Worm (Caenorhabditis elegans) whole organism, L4 larva: Measurements from ENCODE around the gene elo-3.

ENCODE experiments used
- D1046.2 ChIP-seq: fragments of 200-800 bp; sonication (Bioruptor generic); IDR thresholded peaks from 2 replicates; pipeline ENCODE4 v1.3.6; 2022; ENCODE audit warnings: missing genetic modification characterization, missing compliant biosample characterization
- F26F4.8 ChIP-seq: fragments of 200-800 bp; sonication (Bioruptor generic); conservative IDR thresholded peaks from 2 replicates; pipeline ENCODE4 v1.3.6; 2022; ENCODE audit warnings: missing genetic modification characterization, missing compliant biosample characterization
- ceh-28 ChIP-seq: fragments of 150-350 bp; optimal IDR thresholded peaks from 2 replicates; lab custom pipeline; 2014; ENCODE audit warnings: missing biosample characterization, missing genetic modification reagents, missing genetic modification characterization
- ceh-32 ChIP-seq: sonication (generic microtip); optimal IDR thresholded peaks from 2 replicates; lab custom pipeline; 2016; ENCODE audit warnings: mild to moderate bottlenecking, missing genetic modification characterization, missing compliant biosample characterization; ENCODE audit not compliant: poor library complexity
- ceh-62 ChIP-seq: sonication (generic microtip); optimal IDR thresholded peaks from 2 replicates; lab custom pipeline; 2017; ENCODE audit warnings: missing biosample characterization, missing genetic modification characterization
- ctbp-1 ChIP-seq: fragments of 200-800 bp; sonication (Bioruptor generic); IDR thresholded peaks from 2 replicates; pipeline ENCODE4 v1.3.6; 2022; ENCODE audit warnings: missing genetic modification reagents, missing genetic modification characterization, missing compliant biosample characterization
- daf-16 ChIP-seq, 3 experiments: sonication (generic microtip); optimal IDR thresholded peaks; 2 replicates each; lab custom pipeline; 2016 to 2017; ENCODE audit warnings: missing genetic modification characterization in 3 of 3, missing genetic modification reagents in 3 of 3, mild to moderate bottlenecking in 2 of 3, missing compliant biosample characterization in 2 of 3, missing biosample characterization in 1 of 3, moderate library complexity in 1 of 3
- duxl-1 ChIP-seq: sonication (generic microtip); optimal IDR thresholded peaks from 2 replicates; lab custom pipeline; 2016; ENCODE audit warnings: mild to moderate bottlenecking, missing genetic modification characterization, moderate library complexity, missing compliant biosample characterization; ENCODE audit not compliant: poor library complexity
- egl-27 ChIP-seq: sonication (generic microtip); optimal IDR thresholded peaks from 3 replicates; lab custom pipeline; 2017; ENCODE audit warnings: missing biosample characterization, missing genetic modification reagents, missing genetic modification characterization
- fos-1 ChIP-seq: fragments of 150-350 bp; optimal IDR thresholded peaks from 2 replicates; lab custom pipeline; 2014; ENCODE audit warnings: missing biosample characterization, missing genetic modification characterization
- gei-8 ChIP-seq: fragments of 200-800 bp; sonication (Bioruptor generic); optimal IDR thresholded peaks from 2 replicates; lab custom pipeline; 2018; ENCODE audit warnings: mild to moderate bottlenecking, missing genetic modification characterization, missing compliant biosample characterization
- lin-38 ChIP-seq: fragments of 200-800 bp; sonication (Bioruptor generic); IDR thresholded peaks from 2 replicates; pipeline ENCODE4 v1.3.6; 2022; ENCODE audit warnings: missing genetic modification reagents, missing genetic modification characterization, missing compliant biosample characterization
- lir-3 ChIP-seq: sonication (generic microtip); optimal IDR thresholded peaks from 2 replicates; lab custom pipeline; 2016; ENCODE audit warnings: mild to moderate bottlenecking, missing genetic modification characterization, missing compliant biosample characterization
- mep-1 ChIP-seq: fragments of 150-350 bp; sonication (generic microtip); optimal IDR thresholded peaks from 3 replicates; lab custom pipeline; 2014; ENCODE audit warnings: missing biosample characterization, missing genetic modification characterization
- mes-2 ChIP-seq: sonication (generic microtip); optimal IDR thresholded peaks from 2 replicates; lab custom pipeline; 2016; ENCODE audit warnings: missing genotype, mild to moderate bottlenecking, missing genetic modification characterization, missing compliant biosample characterization; ENCODE audit not compliant: poor library complexity, severe bottlenecking
- nhr-111 ChIP-seq: fragments of 200-800 bp; sonication (Bioruptor generic); optimal IDR thresholded peaks from 2 replicates; lab custom pipeline; 2018; ENCODE audit warnings: mild to moderate bottlenecking, missing genetic modification characterization, missing compliant biosample characterization
- nhr-237 ChIP-seq: sonication (generic microtip); optimal IDR thresholded peaks from 2 replicates; lab custom pipeline; 2017; ENCODE audit warnings: missing biosample characterization, missing genetic modification characterization
- nhr-25 ChIP-seq: sonication (generic microtip); optimal IDR thresholded peaks from 2 replicates; lab custom pipeline; 2017; ENCODE audit warnings: missing genetic modification characterization, mild to moderate bottlenecking, missing compliant biosample characterization, antibody characterized with exemption, moderate library complexity, borderline replicate concordance; ENCODE audit not compliant: insufficient read depth
- nhr-28 ChIP-seq: fragments of 150-350 bp; optimal IDR thresholded peaks from 2 replicates; lab custom pipeline; 2014; ENCODE audit warnings: missing biosample characterization, missing genetic modification characterization
- pqm-1 ChIP-seq: sonication (generic microtip); optimal IDR thresholded peaks from 2 replicates; lab custom pipeline; 2017; ENCODE audit warnings: missing biosample characterization, missing genetic modification characterization
- skn-1 ChIP-seq: fragments of 150-350 bp; optimal IDR thresholded peaks from 2 replicates; lab custom pipeline; 2014; ENCODE audit warnings: missing biosample characterization, missing genetic modification characterization
- snpc-4 ChIP-seq: fragments of 150-350 bp; optimal IDR thresholded peaks from 2 replicates; lab custom pipeline; 2014; ENCODE audit warnings: missing biosample characterization, missing genetic modification characterization
- tag-97 ChIP-seq: fragments of 200-800 bp; sonication (Bioruptor generic); IDR thresholded peaks from 2 replicates; pipeline ENCODE4 v1.3.6; 2022; ENCODE audit warnings: missing genetic modification characterization, missing compliant biosample characterization
- unc-39 ChIP-seq: sonication (generic microtip); optimal IDR thresholded peaks from 2 replicates; lab custom pipeline; 2017; ENCODE audit warnings: missing biosample characterization, missing genetic modification characterization
- zip-11 ChIP-seq: fragments of 200-800 bp; sonication (Bioruptor generic); IDR thresholded peaks from 2 replicates; pipeline ENCODE4 v1.3.6; 2022; ENCODE audit warnings: missing genetic modification characterization, missing compliant biosample characterization

Gene elo-3

DNA sequence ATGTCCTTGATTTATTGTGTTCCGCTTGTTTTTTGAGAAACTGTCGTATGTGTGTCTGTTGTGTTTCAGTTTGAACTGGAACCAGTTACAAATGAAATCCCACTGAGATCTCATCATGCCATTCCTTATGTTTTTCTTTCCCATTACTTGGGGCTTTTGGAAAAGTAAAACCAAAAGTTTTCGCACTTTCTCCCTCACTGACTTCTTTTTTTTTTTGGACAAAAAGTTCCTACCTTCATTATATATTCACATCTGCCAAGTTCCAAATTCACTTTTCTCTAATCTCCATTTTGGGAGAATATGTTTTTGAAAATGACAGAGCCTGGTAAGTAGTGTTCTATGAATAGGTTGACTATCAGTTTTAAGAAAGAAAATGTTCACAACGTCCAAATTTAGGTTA is 39.1 kb downstream of the elo-3 start, which contains the start of gene C06E4.2:
TSS of gene C06E4.2 (plus strand) at position 301 of the 400 bp plus-strand sequence.
- TF ChIP-seq mes-2 (tag; lab: Kevin White, UChicago) (no peak), ceh-28 (no peak), egl-27 (tag; lab: Kevin White, UChicago) (no peak), ceh-32 (tag; lab: Kevin White, UChicago) (no peak), unc-39 (tag; lab: Kevin White, UChicago) (no peak), fos-1 (no peak), nhr-237 (tag; lab: Kevin White, UChicago) (no peak), ctbp-1 (GFP tag; lab: Robert Waterston, UW) (no peak), nhr-25 (no peak), skn-1 (no peak), ceh-62 (tag; lab: Kevin White, UChicago) (no peak), F26F4.8 (no peak)

DNA sequence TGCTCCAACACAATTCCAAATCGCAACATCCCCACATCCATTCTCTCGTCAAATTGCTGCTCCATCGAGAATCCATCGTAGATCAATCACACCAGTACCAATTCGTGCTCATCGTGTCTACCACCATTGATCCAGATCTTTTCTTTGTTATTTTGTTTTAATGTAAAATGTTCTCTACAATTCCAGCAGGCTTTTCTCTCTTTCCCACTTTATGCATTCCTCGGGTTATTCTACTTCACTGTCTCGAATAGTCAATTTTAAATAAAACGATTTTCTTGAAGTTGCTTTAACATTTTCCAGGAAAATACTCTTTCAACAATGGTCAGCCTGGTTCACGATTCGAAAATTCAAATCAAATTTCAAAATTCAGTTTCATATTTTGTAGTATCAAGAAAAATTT is 45.4 kb downstream of the elo-3 start, which contains the start of gene C06E4.1:
TSS of gene C06E4.1 (plus strand) at position 301 of the 400 bp plus-strand sequence.
- TF ChIP-seq daf-16 (GFP tag; optimal IDR thresholded peaks at IDR 0.05; lab: Kevin White, UChicago), result no peak
- TF ChIP-seq daf-16 (tag; optimal IDR thresholded peaks at IDR 0.05; lab: Kevin White, UChicago), result no peak
- no peak for TF ChIP-seq F26F4.8
- no peak for TF ChIP-seq lir-3 (tag; lab: Kevin White, UChicago)
- no peak for TF ChIP-seq zip-11 (GFP tag; lab: Robert Waterston, UW)
- no peak for TF ChIP-seq snpc-4 (tag; lab: Kevin White, UChicago)
- no peak for TF ChIP-seq D1046.2
- no peak for TF ChIP-seq lin-38 (GFP tag; lab: Robert Waterston, UW)
- no peak for TF ChIP-seq duxl-1 (tag; lab: Kevin White, UChicago)

DNA sequence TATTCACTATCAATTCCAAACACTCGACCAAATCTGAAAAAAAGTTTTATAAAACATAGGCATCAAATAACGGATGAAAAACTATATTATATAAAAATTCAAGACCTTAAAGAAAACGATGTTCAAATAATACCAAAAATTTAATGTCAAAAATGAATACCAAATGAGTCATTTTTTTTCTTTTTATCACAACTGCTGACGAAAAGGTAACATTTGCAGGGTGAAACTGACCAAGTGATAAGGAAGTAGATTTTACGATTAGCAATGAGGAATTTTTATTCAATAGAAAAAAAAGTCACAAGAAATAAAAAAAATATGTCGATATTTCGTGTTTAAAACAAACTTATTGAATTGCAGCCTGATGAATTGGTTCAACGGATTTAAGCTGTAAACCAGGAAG is 48.3 kb downstream of the elo-3 start, which contains the start of gene C06E4.8:
TSS of gene C06E4.8 (minus strand) at position 37 of the 400 bp plus-strand sequence.
- TF ChIP-seq mep-1 (no peak), gei-8 (GFP tag; lab: Kevin White, UChicago) (no peak), pqm-1 (tag; lab: Kevin White, UChicago) (peak; percentile 61), nhr-28 (tag; lab: Kevin White, UChicago) (peak; percentile 25)
- TF ChIP-seq, all 104 proteins: peak for 2

DNA sequence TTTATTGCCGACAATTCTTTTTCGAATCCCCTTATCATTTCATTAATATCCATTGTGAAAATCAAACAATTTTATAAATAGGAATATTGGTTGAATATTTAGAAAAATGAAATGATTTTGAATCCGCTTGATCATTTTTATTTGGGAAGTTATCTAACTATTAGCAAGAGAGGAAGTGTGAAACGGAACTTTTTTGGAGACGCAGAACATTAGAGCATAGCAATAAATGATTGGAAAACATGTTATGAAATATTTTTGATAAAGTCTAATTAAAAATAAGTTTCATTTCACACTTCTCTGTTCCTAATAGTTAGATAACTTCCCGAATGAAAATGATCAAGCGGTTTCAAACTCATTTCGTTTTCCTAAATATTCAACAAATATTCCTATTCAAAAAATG is 50.0 kb downstream of the elo-3 start, which contains the start of gene F42C5.3:
TSS of gene F42C5.3 (minus strand) at position 101 of the 400 bp plus-strand sequence.
- no peak for TF ChIP-seq tag-97 (GFP tag; lab: Robert Waterston, UW)
- no peak for TF ChIP-seq nhr-111 (GFP tag; lab: Kevin White, UChicago)
